Worm (Caenorhabditis elegans) whole organism, L1 larva: ENCODE results near the gene R02D5.10.

Source experiments
- F16B12.6 ChIP-seq: fragments of 150-350 bp; optimal IDR thresholded peaks from 2 replicates; lab custom pipeline; 2014; ENCODE audit warnings: missing biosample characterization, missing genetic modification characterization
- ama-1 ChIP-seq: fragments of 150-350 bp; optimal IDR thresholded peaks from 2 replicates; lab custom pipeline; 2014
- ceh-82 ChIP-seq, 3 experiments: fragments of 150-350 bp in 1 of 3; sonication (generic microtip) in 2 of 3; optimal IDR thresholded peaks; 2 replicates each; lab custom pipeline; 2014 to 2017; ENCODE audit warnings: missing biosample characterization in 3 of 3, missing genetic modification characterization in 3 of 3
- elt-3 ChIP-seq, 6 experiments: fragments of 150-350 bp in 1 of 6; sonication (generic microtip); optimal IDR thresholded peaks; 2 replicates each; lab custom pipeline; 2017 to 2018; ENCODE audit warnings: missing biosample characterization in 6 of 6, missing genetic modification characterization in 6 of 6, inconsistent platforms in 1 of 6
- fkh-4 ChIP-seq: sonication (generic microtip); optimal IDR thresholded peaks from 2 replicates; lab custom pipeline; 2016; ENCODE audit warnings: missing compliant biosample characterization, missing genetic modification characterization, borderline replicate concordance
- lin-15B ChIP-seq: fragments of 150-350 bp; sonication (generic microtip); optimal IDR thresholded peaks from 3 replicates; lab custom pipeline; 2014; ENCODE audit warnings: missing biosample characterization, missing genetic modification characterization
- nhr-237 ChIP-seq: fragments of 150-350 bp; optimal IDR thresholded peaks from 2 replicates; lab custom pipeline; 2014; ENCODE audit warnings: missing biosample characterization, missing genetic modification characterization
- nhr-28 ChIP-seq: fragments of 150-350 bp; optimal IDR thresholded peaks from 2 replicates; lab custom pipeline; 2014; ENCODE audit warnings: missing biosample characterization, missing genetic modification characterization
- swsn-7 ChIP-seq: sonication (generic microtip); optimal IDR thresholded peaks from 2 replicates; lab custom pipeline; 2016; ENCODE audit warnings: missing genetic modification characterization, missing compliant biosample characterization
- unc-30 ChIP-seq: sonication (generic microtip); optimal IDR thresholded peaks from 2 replicates; lab custom pipeline; 2017; ENCODE audit warnings: missing biosample characterization, missing genetic modification characterization
- unc-62 ChIP-seq: fragments of 150-350 bp; optimal IDR thresholded peaks from 2 replicates; lab custom pipeline; 2014; ENCODE audit warnings: missing biosample characterization, missing genetic modification reagents, missing genetic modification characterization
- ztf-11 ChIP-seq, 2 experiments: sonication (generic microtip); optimal IDR thresholded peaks; 2 replicates each; lab custom pipeline; 2016 to 2017; ENCODE audit warnings: missing genetic modification characterization in 2 of 2, missing biosample characterization in 1 of 2, missing compliant biosample characterization in 1 of 2

- TF ChIP-seq F16B12.6 (tag; lab: Kevin White, UChicago) (no peak), unc-30 (tag; lab: Kevin White, UChicago) (no peak), swsn-7 (no peak), lin-15B (tag; lab: Kevin White, UChicago) (no peak), unc-62 (GFP tag; lab: Kevin White, UChicago) (no peak), nhr-237 (no peak), ama-1 (lab: Kevin White, UChicago) (no peak), elt-3 (tag; optimal IDR thresholded peaks at IDR 0.05; lab: Kevin White, UChicago) (no peak), nhr-28 (tag; lab: Kevin White, UChicago) (no peak), ceh-82 (tag; optimal IDR thresholded peaks at IDR 0.05; lab: Kevin White, UChicago) (no peak), ztf-11 (tag; optimal IDR thresholded peaks at IDR 0.05; lab: Kevin White, UChicago) (no peak), fkh-4 (tag; lab: Kevin White, UChicago) (no peak)
Measured at ce11 chrV:14525089-14525488, 43.0 kb downstream of the R02D5.10 start, which contains the start of gene hda-1.
